Fruit fly (Drosophila melanogaster) whole organism, embryonic: ENCODE data around the gene Klp64D.
A peak's percentile ranks its signal among the peaks of the same experiment; 100 is the strongest.

Source experiments
- Bteb2 ChIP-seq: fragments of 200-800 bp; sonication (Bioruptor generic); optimal IDR thresholded peaks from 2 replicates; lab custom pipeline; 2016; ENCODE audit warnings: missing biosample characterization, missing genetic modification characterization
- CG1024 ChIP-seq: fragments of 200-800 bp; sonication (Bioruptor generic); IDR thresholded peaks from 2 replicates; pipeline ENCODE4 v1.3.6; 2022; ENCODE audit warnings: missing biosample characterization, missing genetic modification characterization
- CG10267 ChIP-seq: fragments of 200-800 bp; sonication (Bioruptor generic); optimal IDR thresholded peaks from 2 replicates; lab custom pipeline; 2018; ENCODE audit warnings: missing biosample characterization, mild to moderate bottlenecking, missing genetic modification characterization, moderate library complexity
- CG10462 ChIP-seq: fragments of 200-800 bp; sonication (Bioruptor generic); optimal IDR thresholded peaks from 2 replicates; lab custom pipeline; 2016; ENCODE audit warnings: missing biosample characterization, missing genetic modification characterization
- CG11723 ChIP-seq: fragments of 200-800 bp; sonication (Bioruptor generic); optimal IDR thresholded peaks from 2 replicates; lab custom pipeline; 2017; ENCODE audit warnings: missing biosample characterization, mild to moderate bottlenecking, missing genetic modification characterization
- CG12942 ChIP-seq: fragments of 200-800 bp; sonication (Bioruptor generic); optimal IDR thresholded peaks from 3 replicates; lab custom pipeline; 2016; ENCODE audit warnings: missing biosample characterization, missing genetic modification characterization
- CG13287 ChIP-seq: fragments of 200-800 bp; sonication (Bioruptor generic); IDR thresholded peaks from 2 replicates; pipeline ENCODE4 v1.3.6; 2022; ENCODE audit warnings: missing biosample characterization, missing genetic modification characterization; ENCODE audit not compliant: partially characterized antibody
- CG14441 ChIP-seq: fragments of 200-800 bp; sonication (Bioruptor generic); IDR thresholded peaks from 2 replicates; pipeline ENCODE4 v1.3.6; 2022; ENCODE audit warnings: missing biosample characterization, missing genetic modification characterization
- CG1647 ChIP-seq: fragments of 200-800 bp; sonication (Bioruptor generic); optimal IDR thresholded peaks from 3 replicates; lab custom pipeline; 2016; ENCODE audit warnings: missing biosample characterization, missing genetic modification characterization
- CG16813 ChIP-seq: fragments of 200-800 bp; sonication (Bioruptor generic); IDR thresholded peaks from 3 replicates; pipeline ENCODE4 v1.3.6; 2022; ENCODE audit warnings: missing biosample characterization, missing genetic modification characterization; ENCODE audit not compliant: partially characterized antibody
- CG2202 ChIP-seq: fragments of 200-800 bp; sonication (Bioruptor generic); optimal IDR thresholded peaks from 2 replicates; lab custom pipeline; 2018; ENCODE audit warnings: missing biosample characterization, mild to moderate bottlenecking, missing genetic modification characterization
- CG42726 ChIP-seq: fragments of 200-800 bp; sonication (Bioruptor generic); IDR thresholded peaks from 2 replicates; pipeline ENCODE4 v1.3.6; 2022; ENCODE audit warnings: missing biosample characterization, missing genetic modification characterization; ENCODE audit not compliant: partially characterized antibody
- CG4617 ChIP-seq: fragments of 200-800 bp; sonication (Bioruptor generic); optimal IDR thresholded peaks from 3 replicates; lab custom pipeline; 2016; ENCODE audit warnings: missing biosample characterization, missing genetic modification characterization, borderline replicate concordance
- CG7745 ChIP-seq: fragments of 200-800 bp; sonication (Bioruptor generic); optimal IDR thresholded peaks from 2 replicates; lab custom pipeline; 2018; ENCODE audit warnings: missing biosample characterization, mild to moderate bottlenecking, missing genetic modification characterization, moderate library complexity
- CG7963 ChIP-seq: fragments of 200-800 bp; sonication (Bioruptor generic); IDR thresholded peaks from 3 replicates; pipeline ENCODE4 v1.3.6; 2022; ENCODE audit warnings: missing biosample characterization, missing genetic modification characterization; ENCODE audit not compliant: partially characterized antibody
- CG8944 ChIP-seq: fragments of 200-800 bp; sonication (Bioruptor generic); optimal IDR thresholded peaks from 3 replicates; lab custom pipeline; 2016; ENCODE audit warnings: missing biosample characterization, missing genetic modification characterization
- CG9817 ChIP-seq: fragments of 200-800 bp; sonication (Bioruptor generic); optimal IDR thresholded peaks from 2 replicates; lab custom pipeline; 2018; ENCODE audit warnings: missing biosample characterization, mild to moderate bottlenecking, missing genetic modification characterization, moderate library complexity
- CG9876 ChIP-seq: fragments of 200-800 bp; sonication (Bioruptor generic); optimal IDR thresholded peaks from 2 replicates; lab custom pipeline; 2016; ENCODE audit warnings: missing biosample characterization, missing genetic modification characterization
- Deaf1 ChIP-seq: fragments of 200-800 bp; optimal IDR thresholded peaks from 3 replicates; lab custom pipeline; 2019; ENCODE audit warnings: missing biosample characterization, mild to moderate bottlenecking, missing genetic modification characterization, moderate library complexity
- Doc3 ChIP-seq: fragments of 200-800 bp; sonication (Bioruptor generic); IDR thresholded peaks from 3 replicates; pipeline ENCODE4 v1.3.6; 2022; ENCODE audit warnings: missing biosample characterization, missing genetic modification characterization; ENCODE audit not compliant: partially characterized antibody
- Dref ChIP-seq: fragments of 200-800 bp; sonication (Bioruptor generic); IDR thresholded peaks from 2 replicates; pipeline ENCODE4 v1.3.6; 2022; ENCODE audit warnings: missing biosample characterization, missing genetic modification characterization
- Myb ChIP-seq: fragments of 200-800 bp; sonication (Bioruptor generic); optimal IDR thresholded peaks from 2 replicates; lab custom pipeline; 2016; ENCODE audit warnings: missing biosample characterization, missing genetic modification characterization
- NC2α ChIP-seq: fragments of 200-800 bp; sonication (Bioruptor generic); optimal IDR thresholded peaks from 2 replicates; lab custom pipeline; 2016; ENCODE audit warnings: missing biosample characterization, missing genetic modification characterization
- Nf-YB ChIP-seq: fragments of 200-800 bp; sonication (Bioruptor generic); optimal IDR thresholded peaks from 3 replicates; lab custom pipeline; 2019; ENCODE audit warnings: missing biosample characterization, mild to moderate bottlenecking, missing genetic modification characterization, moderate library complexity
- Optix ChIP-seq: fragments of 200-800 bp; sonication (Bioruptor generic); IDR thresholded peaks from 3 replicates; pipeline ENCODE4 v1.3.6; 2022; ENCODE audit warnings: missing biosample characterization, missing genetic modification characterization
- Ravus ChIP-seq: fragments of 200-800 bp; sonication (Bioruptor generic); IDR thresholded peaks from 2 replicates; pipeline ENCODE4 v1.3.6; 2022; ENCODE audit warnings: missing biosample characterization, missing genetic modification characterization
- Ssrp ChIP-seq: fragments of 200-800 bp; sonication (Bioruptor generic); optimal IDR thresholded peaks from 2 replicates; lab custom pipeline; 2018; ENCODE audit warnings: missing biosample characterization, mild to moderate bottlenecking, missing genetic modification characterization, moderate library complexity
- Tbp ChIP-seq: fragments of >200 bp; optimal IDR thresholded peaks from 2 replicates; lab custom pipeline; 2018; ENCODE audit warnings: missing biosample characterization, missing genetic modification characterization
- btn ChIP-seq: fragments of 200-800 bp; sonication (Bioruptor generic); optimal IDR thresholded peaks from 2 replicates; lab custom pipeline; 2016; ENCODE audit warnings: missing biosample characterization, missing genetic modification characterization
- cwo ChIP-seq: fragments of 200-800 bp; sonication (Bioruptor generic); optimal IDR thresholded peaks from 3 replicates; lab custom pipeline; 2017; ENCODE audit warnings: missing biosample characterization, missing genetic modification characterization, mild to moderate bottlenecking, moderate library complexity, missing genetic modification reagents
- dan ChIP-seq: fragments of 200-800 bp; sonication (Bioruptor generic); IDR thresholded peaks from 2 replicates; pipeline ENCODE4 v1.3.6; 2022; ENCODE audit warnings: missing biosample characterization, missing genetic modification characterization
- disco-r ChIP-seq: fragments of 200-800 bp; sonication (Bioruptor generic); optimal IDR thresholded peaks from 2 replicates; lab custom pipeline; 2016; ENCODE audit warnings: missing biosample characterization, missing genetic modification characterization
- emc ChIP-seq: fragments of 200-800 bp; sonication (Bioruptor generic); optimal IDR thresholded peaks from 2 replicates; lab custom pipeline; 2016; ENCODE audit warnings: missing biosample characterization, missing genetic modification characterization
- eyg ChIP-seq: fragments of 200-800 bp; sonication (Bioruptor generic); optimal IDR thresholded peaks from 3 replicates; lab custom pipeline; 2016; ENCODE audit warnings: missing biosample characterization, missing genetic modification characterization
- fd96Cb ChIP-seq: fragments of 200-800 bp; sonication (Bioruptor generic); optimal IDR thresholded peaks from 2 replicates; lab custom pipeline; 2018; ENCODE audit warnings: missing biosample characterization, mild to moderate bottlenecking, missing genetic modification characterization, moderate library complexity
- insv ChIP-seq, 2 experiments: fragments of 200-800 bp; sonication (Bioruptor generic); optimal IDR thresholded peaks; 3 replicates each; lab custom pipeline; 2016 to 2018; ENCODE audit warnings: missing biosample characterization in 2 of 2, missing genetic modification characterization in 2 of 2
- kay ChIP-seq: fragments of 200-800 bp; sonication (Bioruptor generic); optimal IDR thresholded peaks from 2 replicates; lab custom pipeline; 2016; ENCODE audit warnings: missing biosample characterization, missing genetic modification characterization
- kni ChIP-seq: fragments of 200-800 bp; sonication (Bioruptor generic); optimal IDR thresholded peaks from 3 replicates; lab custom pipeline; 2017; ENCODE audit warnings: mild to moderate bottlenecking, missing biosample characterization, missing genetic modification reagents, missing genetic modification characterization
- mirr ChIP-seq: fragments of 200-800 bp; sonication (Bioruptor generic); optimal IDR thresholded peaks from 3 replicates; lab custom pipeline; 2018; ENCODE audit warnings: missing biosample characterization, mild to moderate bottlenecking, missing genetic modification characterization
- odd ChIP-seq: fragments of 200-800 bp; sonication (Bioruptor generic); optimal IDR thresholded peaks from 2 replicates; lab custom pipeline; 2017; ENCODE audit warnings: missing biosample characterization, mild to moderate bottlenecking, missing genetic modification characterization
- p53 ChIP-seq: fragments of 200-800 bp; sonication (Bioruptor generic); optimal IDR thresholded peaks from 2 replicates; lab custom pipeline; 2016; ENCODE audit warnings: missing biosample characterization, missing genetic modification characterization
- phol ChIP-seq: fragments of 200-800 bp; sonication (Bioruptor generic); optimal IDR thresholded peaks from 3 replicates; lab custom pipeline; 2018; ENCODE audit warnings: missing biosample characterization, mild to moderate bottlenecking, missing genetic modification characterization, moderate library complexity
- ranshi ChIP-seq: fragments of 200-800 bp; sonication (Bioruptor generic); IDR thresholded peaks from 2 replicates; pipeline ENCODE4 v1.3.6; 2022; ENCODE audit warnings: missing biosample characterization, missing genetic modification characterization
- salm ChIP-seq: fragments of 200-800 bp; sonication (Bioruptor generic); optimal IDR thresholded peaks from 2 replicates; lab custom pipeline; 2018; ENCODE audit warnings: missing biosample characterization, mild to moderate bottlenecking, missing genetic modification characterization
- seq ChIP-seq: fragments of 200-800 bp; sonication (Bioruptor generic); IDR thresholded peaks from 2 replicates; pipeline ENCODE4 v1.3.6; 2022; ENCODE audit warnings: missing biosample characterization, missing genetic modification characterization
- shn ChIP-seq: fragments of 200-800 bp; sonication (Bioruptor generic); optimal IDR thresholded peaks from 3 replicates; lab custom pipeline; 2016; ENCODE audit warnings: missing biosample characterization, missing genetic modification characterization
- vvl ChIP-seq: fragments of 200-800 bp; sonication (Bioruptor generic); IDR thresholded peaks from 2 replicates; pipeline ENCODE4 v1.3.6; 2022; ENCODE audit warnings: missing biosample characterization, missing genetic modification characterization
- zen ChIP-seq: fragments of 200-800 bp; sonication (Bioruptor generic); optimal IDR thresholded peaks from 3 replicates; lab custom pipeline; 2018; ENCODE audit warnings: missing biosample characterization, mild to moderate bottlenecking, missing genetic modification characterization, moderate library complexity
- zfh2 ChIP-seq: fragments of 200-800 bp; sonication (Bioruptor generic); optimal IDR thresholded peaks from 2 replicates; lab custom pipeline; 2016; ENCODE audit warnings: missing biosample characterization, missing genetic modification characterization

Gene Klp64D

dm6 chr3L:5359208-5360003 is at the start of gene Klp64D (continued):
- TF ChIP-seq emc = no peak
- no peak for TF ChIP-seq CG2202
- TF ChIP-seq CG16813 (GFP tag; lab: Robert Waterston, UW) = no peak
- TF ChIP-seq CG8944 (GFP tag; lab: Kevin White, UChicago) = no peak
- no peak for TF ChIP-seq CG1647 (GFP tag; lab: Kevin White, UChicago)
- 0 out of 2 replicates have a peak, but pooled peaks have one; percentile 20 for TF ChIP-seq vvl (GFP tag; lab: Robert Waterston, UW)
- TF ChIP-seq shn (GFP tag; lab: Kevin White, UChicago) = no peak
- TF ChIP-seq kni (GFP tag; lab: Kevin White, UChicago) = no peak
- TF ChIP-seq insv (GFP tag; optimal IDR thresholded peaks at IDR 0.05; lab: Kevin White, UChicago) = peak in 1 of 2 experiments; percentile 82
- TF ChIP-seq btn = no peak
- TF ChIP-seq Doc3 (GFP tag; lab: Robert Waterston, UW) = 0 out of 3 replicates have a peak, but pooled peaks have one; percentile 30
- no peak for TF ChIP-seq CG1024
- TF ChIP-seq mirr (GFP tag; lab: Kevin White, UChicago) = no peak
- TF ChIP-seq Deaf1 = no peak
- no peak for TF ChIP-seq CG11723
- no peak for TF ChIP-seq zfh2 (GFP tag; lab: Kevin White, UChicago)
- peak; percentile 43 for TF ChIP-seq CG4617 (GFP tag; lab: Kevin White, UChicago)
- no peak for TF ChIP-seq NC2α (GFP tag; lab: Kevin White, UChicago)
- TF ChIP-seq salm (tag; lab: Kevin White, UChicago) = no peak
- peak; percentile 33 for TF ChIP-seq CG10267
- no peak for TF ChIP-seq CG10462
- peak; percentile 67 for TF ChIP-seq zen
- TF ChIP-seq phol (tag; lab: Kevin White, UChicago) = peak; percentile 26
- TF ChIP-seq fd96Cb (tag; lab: Kevin White, UChicago) = no peak
- no peak for TF ChIP-seq Bteb2
- peak; percentile 45 for TF ChIP-seq CG9817
- no peak for TF ChIP-seq p53 (GFP tag; lab: Kevin White, UChicago)
- TF ChIP-seq kay = no peak
- TF ChIP-seq Ssrp (tag; lab: Kevin White, UChicago) = no peak
- no peak for TF ChIP-seq ranshi (GFP tag; lab: Robert Waterston, UW)
- no peak for TF ChIP-seq CG9876
- TF ChIP-seq CG7963 (GFP tag; lab: Robert Waterston, UW) = no peak
- TF ChIP-seq cwo (GFP tag; lab: Kevin White, UChicago) = no peak
- TF ChIP-seq Dref (GFP tag; lab: Robert Waterston, UW) = peak; percentile 70
- TF ChIP-seq Optix (GFP tag; lab: Robert Waterston, UW) = no peak
- TF ChIP-seq odd (GFP tag; lab: Kevin White, UChicago) = no peak
- TF ChIP-seq Myb (GFP tag; lab: Kevin White, UChicago) = peak; percentile 2
- no peak for TF ChIP-seq Ravus (GFP tag; lab: Robert Waterston, UW)
- TF ChIP-seq CG13287 (GFP tag; lab: Robert Waterston, UW) = peak; percentile 52
- TF ChIP-seq CG12942 (GFP tag; lab: Kevin White, UChicago) = no peak
- TF ChIP-seq Tbp = no peak
- no peak for TF ChIP-seq dan (GFP tag; lab: Robert Waterston, UW)
- no peak for TF ChIP-seq disco-r
- TF ChIP-seq eyg = no peak
- no peak for TF ChIP-seq CG42726 (GFP tag; lab: Robert Waterston, UW)
- no peak for TF ChIP-seq CG7745 (tag; lab: Kevin White, UChicago)
- TF ChIP-seq CG14441 (GFP tag; lab: Robert Waterston, UW) = 0 out of 2 replicates have a peak, but pooled peaks have one; percentile 29
- no peak for TF ChIP-seq seq (GFP tag; lab: Robert Waterston, UW)
- TF ChIP-seq Nf-YB = no peak
